Worm (Caenorhabditis elegans) whole organism, L4 larva: Measurements from ENCODE around the gene srh-252.

Experiments used
- R02D3.7 ChIP-seq: fragments of 150-350 bp; sonication (generic microtip); optimal IDR thresholded peaks from 3 replicates; lab custom pipeline; 2014; ENCODE audit warnings: missing biosample characterization, missing genetic modification characterization
- T26A8.4 ChIP-seq: fragments of 200-800 bp; sonication (Bioruptor generic); IDR thresholded peaks from 2 replicates; pipeline ENCODE4 v1.3.6; 2022; ENCODE audit warnings: missing genetic modification characterization, missing compliant biosample characterization
- ceh-20 ChIP-seq: fragments of 200-800 bp; sonication (Bioruptor generic); IDR thresholded peaks from 2 replicates; pipeline ENCODE4 v1.3.6; 2022; ENCODE audit warnings: missing genetic modification reagents, missing genetic modification characterization, missing compliant biosample characterization
- egl-27 ChIP-seq: sonication (generic microtip); optimal IDR thresholded peaks from 3 replicates; lab custom pipeline; 2017; ENCODE audit warnings: missing biosample characterization, missing genetic modification reagents, missing genetic modification characterization
- fkh-10 ChIP-seq: fragments of 150-350 bp; optimal IDR thresholded peaks from 2 replicates; lab custom pipeline; 2014; ENCODE audit warnings: missing biosample characterization, missing genetic modification reagents, missing genetic modification characterization
- fos-1 ChIP-seq: fragments of 150-350 bp; optimal IDR thresholded peaks from 2 replicates; lab custom pipeline; 2014; ENCODE audit warnings: missing biosample characterization, missing genetic modification characterization
- madf-5 ChIP-seq, 2 experiments: fragments of 200-800 bp; sonication (Bioruptor generic); IDR thresholded peaks; 2 replicates each; pipeline ENCODE4 v1.3.6; 2022; ENCODE audit warnings: missing compliant biosample characterization in 2 of 2, missing genetic modification characterization in 2 of 2
- mep-1 ChIP-seq: fragments of 150-350 bp; sonication (generic microtip); optimal IDR thresholded peaks from 3 replicates; lab custom pipeline; 2014; ENCODE audit warnings: missing biosample characterization, missing genetic modification characterization
- nhr-237 ChIP-seq: sonication (generic microtip); optimal IDR thresholded peaks from 2 replicates; lab custom pipeline; 2017; ENCODE audit warnings: missing biosample characterization, missing genetic modification characterization
- pha-4 ChIP-seq, 2 experiments: fragments of 150-350 bp in 1 of 2; fragments of 200-800 bp in 1 of 2; sonication (Bioruptor generic) in 1 of 2; IDR thresholded peaks in 1 of 2; optimal IDR thresholded peaks in 1 of 2; 2 replicates each; pipeline versions ENCODE4 v1.3.6 to Lab custom; 2014 to 2022; ENCODE audit warnings: missing genetic modification characterization in 2 of 2, missing genetic modification reagents in 2 of 2, missing biosample characterization in 1 of 2, missing compliant biosample characterization in 1 of 2
- snpc-4 ChIP-seq: fragments of 150-350 bp; optimal IDR thresholded peaks from 2 replicates; lab custom pipeline; 2014; ENCODE audit warnings: missing biosample characterization, missing genetic modification characterization
- spr-1 ChIP-seq: sonication (generic microtip); optimal IDR thresholded peaks from 2 replicates; lab custom pipeline; 2016; ENCODE audit warnings: mild to moderate bottlenecking, missing genetic modification characterization, missing compliant biosample characterization
- tag-97 ChIP-seq: fragments of 200-800 bp; sonication (Bioruptor generic); IDR thresholded peaks from 2 replicates; pipeline ENCODE4 v1.3.6; 2022; ENCODE audit warnings: missing genetic modification characterization, missing compliant biosample characterization
- unc-62 ChIP-seq, 3 experiments: fragments of 150-350 bp in 1 of 3; sonication (generic microtip); optimal IDR thresholded peaks in 2 of 3; peaks in 1 of 3; 1 replicate in 1 of 3; 2 replicates in 2 of 3; lab custom pipeline; 2014 to 2017; ENCODE audit warnings: missing biosample characterization in 3 of 3, missing genetic modification characterization in 3 of 3, missing genetic modification reagents in 3 of 3, missing genotype in 1 of 3

DNA sequence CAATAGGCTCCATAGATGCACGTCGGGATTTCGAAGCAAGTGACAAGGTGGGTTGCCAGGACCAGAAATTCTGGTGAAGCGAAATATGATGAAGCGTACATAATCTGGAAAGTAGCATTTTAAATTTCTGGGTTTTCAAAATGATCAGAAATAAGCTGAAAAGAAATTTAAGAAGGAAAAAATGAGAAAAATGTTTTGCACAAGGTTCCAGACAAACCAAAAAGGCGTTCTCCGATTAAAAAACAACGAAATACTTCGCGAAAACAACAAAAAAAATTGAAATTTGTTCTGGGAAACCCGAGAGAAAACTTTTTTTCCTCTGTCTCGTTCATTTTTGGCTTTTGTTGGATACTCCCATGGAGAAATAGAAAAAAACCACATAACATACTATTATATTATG, at the start of gene srh-252:
- TF ChIP-seq fos-1 (tag; lab: Kevin White, UChicago) (no peak), ceh-20 (GFP tag; lab: Robert Waterston, UW) (no peak), pha-4 (GFP tag; IDR thresholded peaks at IDR 0.05; lab: Robert Waterston, UW) (no peak), pha-4 (tag; optimal IDR thresholded peaks at IDR 0.05; lab: Kevin White, UChicago) (no peak), egl-27 (tag; lab: Kevin White, UChicago) (no peak), fkh-10 (GFP tag; lab: Kevin White, UChicago) (no peak), madf-5 (GFP tag; IDR thresholded peaks at IDR 0.05; lab: Robert Waterston, UW) (no peak), R02D3.7 (no peak), T26A8.4 (GFP tag; lab: Robert Waterston, UW) (no peak), mep-1 (tag; lab: Kevin White, UChicago) (no peak), unc-62 (GFP tag; optimal IDR thresholded peaks at IDR 0.05 in 1 of 2; lab: Kevin White, UChicago) (no peak), unc-62 (tag; optimal IDR thresholded peaks at IDR 0.05; lab: Kevin White, UChicago) (no peak), spr-1 (tag; lab: Kevin White, UChicago) (no peak), snpc-4 (no peak), tag-97 (GFP tag; lab: Robert Waterston, UW) (no peak), nhr-237 (tag; lab: Kevin White, UChicago) (no peak)
